Worm (Caenorhabditis elegans) whole organism, L3 larva: ENCODE results near the gene polh-1.

ENCODE experiments used
- R02D3.7 ChIP-seq: fragments of 150-350 bp; optimal IDR thresholded peaks from 2 replicates; lab custom pipeline; 2014; ENCODE audit warnings: missing biosample characterization, missing genetic modification characterization
- aly-2 ChIP-seq: fragments of 150-350 bp; optimal IDR thresholded peaks from 2 replicates; lab custom pipeline; 2014; ENCODE audit warnings: missing biosample characterization, missing genetic modification characterization
- ama-1 ChIP-seq: fragments of 150-350 bp; optimal IDR thresholded peaks from 2 replicates; lab custom pipeline; 2018
- ceh-16 ChIP-seq: sonication (generic microtip); optimal IDR thresholded peaks from 2 replicates; lab custom pipeline; 2017; ENCODE audit warnings: missing biosample characterization, missing genetic modification characterization
- ceh-28 ChIP-seq: fragments of 150-350 bp; optimal IDR thresholded peaks from 2 replicates; lab custom pipeline; 2014; ENCODE audit warnings: missing biosample characterization, missing genetic modification reagents, missing genetic modification characterization
- ceh-82 ChIP-seq: fragments of 150-350 bp; optimal IDR thresholded peaks from 2 replicates; lab custom pipeline; 2014; ENCODE audit warnings: missing biosample characterization, missing genetic modification characterization
- ceh-9 ChIP-seq: sonication (generic microtip); optimal IDR thresholded peaks from 2 replicates; lab custom pipeline; 2018; ENCODE audit warnings: missing biosample characterization, missing genetic modification characterization
- egl-27 ChIP-seq: sonication (generic microtip); optimal IDR thresholded peaks from 4 replicates; lab custom pipeline; 2017; ENCODE audit warnings: missing biosample characterization, missing genetic modification reagents, missing genetic modification characterization
- egl-5 ChIP-seq: fragments of 150-350 bp; optimal IDR thresholded peaks from 2 replicates; lab custom pipeline; 2017; ENCODE audit warnings: missing biosample characterization, missing genetic modification reagents, missing genetic modification characterization, inconsistent platforms
- elt-1 ChIP-seq: fragments of 150-350 bp; optimal IDR thresholded peaks from 2 replicates; lab custom pipeline; 2014; ENCODE audit warnings: missing biosample characterization, missing genetic modification characterization
- elt-2 ChIP-seq: sonication (generic microtip); optimal IDR thresholded peaks from 2 replicates; lab custom pipeline; 2016; ENCODE audit warnings: missing genetic modification reagents, mild to moderate bottlenecking, missing genetic modification characterization, missing compliant biosample characterization
- elt-3 ChIP-seq, 3 experiments: fragments of 150-350 bp in 1 of 3; sonication (generic microtip) in 2 of 3; optimal IDR thresholded peaks; 2 replicates in 2 of 3; 4 replicates in 1 of 3; lab custom pipeline; 2014 to 2017; ENCODE audit warnings: missing biosample characterization in 3 of 3, missing genetic modification characterization in 3 of 3
- fkh-2 ChIP-seq: fragments of 150-350 bp; optimal IDR thresholded peaks from 2 replicates; lab custom pipeline; 2014; ENCODE audit warnings: missing biosample characterization, missing genetic modification reagents, missing genetic modification characterization
- fos-1 ChIP-seq: fragments of 150-350 bp; optimal IDR thresholded peaks from 2 replicates; lab custom pipeline; 2014; ENCODE audit warnings: missing biosample characterization, missing genetic modification characterization
- hmg-11 ChIP-seq: sonication (generic microtip); optimal IDR thresholded peaks from 2 replicates; lab custom pipeline; 2016; ENCODE audit warnings: missing genetic modification characterization, missing compliant biosample characterization
- lin-15B ChIP-seq: fragments of 150-350 bp; optimal IDR thresholded peaks from 2 replicates; lab custom pipeline; 2014; ENCODE audit warnings: missing biosample characterization, missing genetic modification characterization
- lin-39 ChIP-seq: fragments of 150-350 bp; optimal IDR thresholded peaks from 2 replicates; lab custom pipeline; 2018; ENCODE audit warnings: missing biosample characterization, missing genetic modification reagents, missing genetic modification characterization
- lsy-12 ChIP-seq: sonication (generic microtip); optimal IDR thresholded peaks from 2 replicates; lab custom pipeline; 2016; ENCODE audit warnings: mild to moderate bottlenecking, missing genetic modification characterization, missing compliant biosample characterization
- mdl-1 ChIP-seq: fragments of 150-350 bp; optimal IDR thresholded peaks from 2 replicates; lab custom pipeline; 2014; ENCODE audit warnings: missing biosample characterization, missing genetic modification characterization
- mml-1 ChIP-seq: fragments of 150-350 bp; sonication (generic microtip); optimal IDR thresholded peaks from 3 replicates; lab custom pipeline; 2014; ENCODE audit warnings: missing biosample characterization, missing genetic modification characterization
- nfya-1 ChIP-seq: sonication (generic microtip); optimal IDR thresholded peaks from 2 replicates; lab custom pipeline; 2017; ENCODE audit warnings: missing genetic modification characterization, mild to moderate bottlenecking, missing compliant biosample characterization, antibody characterized with exemption, moderate library complexity; ENCODE audit not compliant: insufficient read depth
- nhr-11 ChIP-seq: fragments of 150-350 bp; optimal IDR thresholded peaks from 2 replicates; lab custom pipeline; 2014; ENCODE audit warnings: missing biosample characterization, missing genetic modification characterization
- nhr-12 ChIP-seq: fragments of 150-350 bp; optimal IDR thresholded peaks from 2 replicates; lab custom pipeline; 2014; ENCODE audit warnings: missing biosample characterization, missing genetic modification characterization
- nhr-23 ChIP-seq: fragments of 150-350 bp; optimal IDR thresholded peaks from 2 replicates; lab custom pipeline; 2014; ENCODE audit warnings: missing biosample characterization, missing genetic modification reagents, missing genetic modification characterization
- nhr-25 ChIP-seq: sonication (generic microtip); optimal IDR thresholded peaks from 2 replicates; lab custom pipeline; 2017; ENCODE audit warnings: missing biosample characterization, missing genetic modification characterization
- nhr-28 ChIP-seq: fragments of 150-350 bp; optimal IDR thresholded peaks from 2 replicates; lab custom pipeline; 2014; ENCODE audit warnings: missing biosample characterization, missing genetic modification characterization
- nhr-43 ChIP-seq: sonication (generic microtip); optimal IDR thresholded peaks from 2 replicates; lab custom pipeline; 2016; ENCODE audit warnings: mild to moderate bottlenecking, missing genetic modification characterization, missing compliant biosample characterization; ENCODE audit not compliant: poor library complexity, severe bottlenecking
- nhr-67 ChIP-seq: fragments of 150-350 bp; optimal IDR thresholded peaks from 2 replicates; lab custom pipeline; 2014; ENCODE audit warnings: missing biosample characterization, missing genetic modification characterization
- nhr-76 ChIP-seq: fragments of 150-350 bp; sonication (generic microtip); optimal IDR thresholded peaks from 5 replicates; lab custom pipeline; 2014; ENCODE audit warnings: missing biosample characterization, missing genetic modification characterization
- nhr-77 ChIP-seq: fragments of 150-350 bp; optimal IDR thresholded peaks from 2 replicates; lab custom pipeline; 2014; ENCODE audit warnings: missing biosample characterization, missing genetic modification characterization
- pha-4 ChIP-seq: fragments of 150-350 bp; optimal IDR thresholded peaks from 2 replicates; lab custom pipeline; 2014; ENCODE audit warnings: missing biosample characterization, missing genetic modification reagents, missing genetic modification characterization
- sea-2 ChIP-seq: fragments of 150-350 bp; sonication (generic microtip); optimal IDR thresholded peaks from 4 replicates; lab custom pipeline; 2014; ENCODE audit warnings: missing biosample characterization, missing genetic modification reagents, missing genetic modification characterization
- skn-1 ChIP-seq: fragments of 150-350 bp; optimal IDR thresholded peaks from 2 replicates; lab custom pipeline; 2014; ENCODE audit warnings: missing biosample characterization, missing genetic modification characterization
- snpc-4 ChIP-seq: fragments of 150-350 bp; optimal IDR thresholded peaks from 2 replicates; lab custom pipeline; 2014; ENCODE audit warnings: missing biosample characterization, missing genetic modification characterization
- zag-1 ChIP-seq: fragments of 150-350 bp; optimal IDR thresholded peaks from 2 replicates; lab custom pipeline; 2014; ENCODE audit warnings: missing biosample characterization, missing genetic modification characterization
- ztf-11 ChIP-seq: fragments of 150-350 bp; optimal IDR thresholded peaks from 2 replicates; lab custom pipeline; 2014; ENCODE audit warnings: missing biosample characterization, missing genetic modification characterization

The polh-1 gene

ce11 chrIII:1970433-1970832 lies 20.4 kb upstream of the polh-1 start, which contains the start of gene R155.5:
Gene R155.5 (minus strand): TSS chrIII:1970533.
- no peak for TF ChIP-seq lsy-12 (tag; lab: Kevin White, UChicago)
- no peak for TF ChIP-seq lin-39
- no peak for TF ChIP-seq pha-4 (tag; lab: Kevin White, UChicago)
- TF ChIP-seq nhr-43 (tag; lab: Kevin White, UChicago), result no peak
- no peak for TF ChIP-seq lin-15B (tag; lab: Kevin White, UChicago)
- no peak for TF ChIP-seq nhr-76 (tag; lab: Kevin White, UChicago)
- TF ChIP-seq elt-2 (tag; lab: Kevin White, UChicago), result no peak
- TF ChIP-seq ztf-11 (tag; lab: Kevin White, UChicago), result no peak
- no peak for TF ChIP-seq ama-1
- TF ChIP-seq fkh-2, result no peak
- no peak for TF ChIP-seq nhr-12
- TF ChIP-seq egl-27 (tag; lab: Kevin White, UChicago), result no peak
- TF ChIP-seq hmg-11 (tag; lab: Kevin White, UChicago), result no peak
- TF ChIP-seq egl-5 (tag; lab: Kevin White, UChicago), result no peak
- no peak for TF ChIP-seq ceh-9 (tag; lab: Kevin White, UChicago)
- no peak for TF ChIP-seq nhr-23 (tag; lab: Kevin White, UChicago)
- TF ChIP-seq aly-2 (tag; lab: Kevin White, UChicago), result no peak
- TF ChIP-seq elt-1, result no peak
- no peak for TF ChIP-seq ceh-16 (tag; lab: Kevin White, UChicago)
- no peak for TF ChIP-seq fos-1 (tag; lab: Kevin White, UChicago)
- TF ChIP-seq, all 47 proteins: peak for 0

DNA sequence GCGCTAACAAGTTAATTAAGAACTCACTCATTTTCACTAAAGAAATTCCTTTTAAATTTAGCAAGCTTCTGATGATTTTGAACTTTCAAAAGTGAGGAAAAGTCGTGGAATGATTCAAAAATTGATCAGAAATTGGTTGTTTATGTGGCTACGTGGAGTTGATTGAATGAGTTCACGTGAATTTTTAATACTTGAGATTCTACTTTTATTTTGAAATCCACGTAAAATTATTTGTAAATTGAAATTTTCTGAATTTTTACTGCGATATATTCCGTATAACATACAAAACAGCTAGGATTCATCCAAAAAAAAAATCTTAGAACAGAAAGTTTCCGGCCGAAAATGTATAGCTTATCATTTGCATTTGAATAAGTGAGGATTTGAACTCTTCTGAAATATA lies 19.7 kb upstream of the polh-1 start, which contains the start of gene moa-1:
Gene moa-1, minus strand, starts transcription at position 101 of the 400 bp plus-strand sequence.
- TF ChIP-seq nhr-12, result no peak
- no peak for TF ChIP-seq fkh-2
- no peak for TF ChIP-seq sea-2
- TF ChIP-seq egl-5 (tag; lab: Kevin White, UChicago), result no peak
- no peak for TF ChIP-seq hmg-11 (tag; lab: Kevin White, UChicago)
- no peak for TF ChIP-seq nhr-77 (tag; lab: Kevin White, UChicago)
- TF ChIP-seq fos-1 (tag; lab: Kevin White, UChicago), result no peak
- TF ChIP-seq R02D3.7 (tag; lab: Kevin White, UChicago), result no peak
- TF ChIP-seq snpc-4 (tag; lab: Kevin White, UChicago), result no peak
- TF ChIP-seq nfya-1 (tag; lab: Kevin White, UChicago), result no peak
- no peak for TF ChIP-seq nhr-67 (tag; lab: Kevin White, UChicago)
- no peak for TF ChIP-seq elt-3 (tag; optimal IDR thresholded peaks at IDR 0.05; lab: Kevin White, UChicago)
- no peak for TF ChIP-seq lin-39
- TF ChIP-seq ceh-16 (tag; lab: Kevin White, UChicago), result no peak
- TF ChIP-seq nhr-28, result no peak
- no peak for TF ChIP-seq elt-2 (tag; lab: Kevin White, UChicago)
- TF ChIP-seq aly-2 (tag; lab: Kevin White, UChicago), result no peak

DNA sequence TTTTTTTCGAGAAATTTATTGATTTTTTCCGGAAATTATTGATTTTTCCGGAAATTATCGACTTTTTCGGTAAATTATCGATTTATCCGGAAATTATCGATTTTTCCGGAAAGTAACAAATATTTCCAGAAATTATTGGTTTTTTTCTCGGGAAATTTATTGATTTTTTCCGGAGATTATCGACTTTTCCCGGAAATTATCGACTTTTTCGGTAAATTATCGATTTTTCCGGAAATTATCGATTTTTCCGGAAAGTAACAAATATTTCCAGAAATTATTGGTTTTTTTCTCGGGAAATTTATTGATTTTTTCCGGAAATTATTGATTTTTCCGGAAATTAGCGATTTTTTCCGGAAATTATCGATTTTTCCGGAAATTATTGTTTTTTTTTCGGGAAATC lies 15.5 kb upstream of the polh-1 start:
- TF ChIP-seq ceh-28, result peak; percentile 76

DNA sequence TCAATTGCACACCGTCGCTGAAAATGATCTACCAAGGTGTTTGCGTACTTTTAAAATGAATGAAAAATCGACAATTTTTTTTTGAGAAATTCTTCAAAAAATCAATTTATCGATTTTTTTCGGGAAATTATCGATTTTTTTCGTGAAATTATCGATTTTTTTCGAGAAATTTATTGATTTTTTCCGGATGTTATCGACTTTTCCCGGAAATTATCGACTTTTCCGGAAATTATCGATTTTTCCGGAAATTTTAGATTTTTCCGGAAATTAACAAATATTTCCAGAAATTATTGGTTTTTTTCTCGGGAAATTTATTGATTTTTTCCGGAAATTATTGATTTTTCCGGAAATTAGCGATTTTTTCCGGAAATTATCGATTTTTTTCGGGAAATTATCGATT lies 15.1 kb upstream of the polh-1 start:
- peak; percentile 91 for TF ChIP-seq ceh-28

DNA sequence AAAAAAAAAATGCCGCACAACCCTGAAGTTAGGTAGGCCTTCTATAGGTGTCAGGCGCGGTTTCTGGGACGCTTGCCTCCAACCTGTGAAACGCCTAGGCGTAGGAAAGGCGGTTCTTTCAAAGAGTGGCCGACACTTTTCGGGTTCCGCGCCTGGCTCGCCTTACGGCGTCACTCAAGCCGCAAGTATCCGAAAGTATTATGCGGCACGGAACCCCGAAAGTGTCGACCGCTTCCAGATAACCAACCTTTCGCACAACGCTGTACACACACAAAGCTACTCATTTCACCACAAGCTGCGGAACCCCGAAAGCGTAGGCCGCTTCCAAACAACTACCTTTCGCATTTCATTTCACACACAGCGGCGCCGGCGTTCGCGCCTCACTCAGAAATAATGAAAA lies 13.1 kb upstream of the polh-1 start:
- TF ChIP-seq skn-1, result no peak
- no peak for TF ChIP-seq ceh-82 (tag; lab: Kevin White, UChicago)
- no peak for TF ChIP-seq nhr-76 (tag; lab: Kevin White, UChicago)
- no peak for TF ChIP-seq nhr-11 (tag; lab: Kevin White, UChicago)
- TF ChIP-seq aly-2 (tag; lab: Kevin White, UChicago), result no peak
- TF ChIP-seq lsy-12 (tag; lab: Kevin White, UChicago), result no peak
- TF ChIP-seq nhr-25 (tag; lab: Kevin White, UChicago), result no peak
- TF ChIP-seq zag-1 (tag; lab: Kevin White, UChicago), result no peak
- TF ChIP-seq fkh-2, result no peak
- TF ChIP-seq elt-2 (tag; lab: Kevin White, UChicago), result no peak
- TF ChIP-seq mdl-1, result no peak
- no peak for TF ChIP-seq R02D3.7 (tag; lab: Kevin White, UChicago)
- no peak for TF ChIP-seq ceh-28
- TF ChIP-seq mml-1 (tag; lab: Kevin White, UChicago), result no peak
- TF ChIP-seq, all 47 proteins: peak for 0
